Worm (Caenorhabditis elegans) whole organism, L4 larva: ENCODE data around the gene tkt-1.

Experiments
- F10B5.3 ChIP-seq: sonication (generic microtip); optimal IDR thresholded peaks from 2 replicates; lab custom pipeline; 2016; ENCODE audit warnings: mild to moderate bottlenecking, missing genetic modification characterization, missing compliant biosample characterization
- F49E8.2 ChIP-seq: sonication (generic microtip); optimal IDR thresholded peaks from 2 replicates; lab custom pipeline; 2016; ENCODE audit warnings: missing compliant biosample characterization, mild to moderate bottlenecking, missing genetic modification characterization, borderline replicate concordance
- R02D3.7 ChIP-seq: fragments of 150-350 bp; sonication (generic microtip); optimal IDR thresholded peaks from 3 replicates; lab custom pipeline; 2014; ENCODE audit warnings: missing biosample characterization, missing genetic modification characterization
- Y105C5A.15 ChIP-seq: fragments of 200-800 bp; sonication (Bioruptor generic); IDR thresholded peaks from 2 replicates; pipeline ENCODE4 v1.3.6; 2022; ENCODE audit warnings: missing genetic modification characterization, missing compliant biosample characterization
- ZK337.2 ChIP-seq: fragments of 200-800 bp; sonication (Bioruptor generic); IDR thresholded peaks from 2 replicates; pipeline ENCODE4 v1.3.6; 2022; ENCODE audit warnings: missing genetic modification reagents, missing genetic modification characterization, missing compliant biosample characterization
- ZK546.5 ChIP-seq, 2 experiments: sonication (generic microtip); optimal IDR thresholded peaks; 2 replicates each; lab custom pipeline; 2017; ENCODE audit warnings: missing biosample characterization in 2 of 2, missing genetic modification characterization in 2 of 2
- aly-2 ChIP-seq: sonication (generic microtip); optimal IDR thresholded peaks from 2 replicates; lab custom pipeline; 2018; ENCODE audit warnings: missing biosample characterization, missing genetic modification characterization
- ceh-28 ChIP-seq: fragments of 150-350 bp; optimal IDR thresholded peaks from 2 replicates; lab custom pipeline; 2014; ENCODE audit warnings: missing biosample characterization, missing genetic modification reagents, missing genetic modification characterization
- ctbp-1 ChIP-seq: fragments of 200-800 bp; sonication (Bioruptor generic); IDR thresholded peaks from 2 replicates; pipeline ENCODE4 v1.3.6; 2022; ENCODE audit warnings: missing genetic modification reagents, missing genetic modification characterization, missing compliant biosample characterization
- dmd-9 ChIP-seq: fragments of 200-800 bp; sonication (Bioruptor generic); IDR thresholded peaks from 2 replicates; pipeline ENCODE4 v1.3.6; 2022; ENCODE audit warnings: missing genetic modification reagents, missing genetic modification characterization, missing compliant biosample characterization
- dpl-1 ChIP-seq: fragments of 150-350 bp; optimal IDR thresholded peaks from 2 replicates; lab custom pipeline; 2014; ENCODE audit warnings: missing biosample characterization, missing genetic modification reagents, missing genetic modification characterization
- duxl-1 ChIP-seq: sonication (generic microtip); optimal IDR thresholded peaks from 2 replicates; lab custom pipeline; 2016; ENCODE audit warnings: mild to moderate bottlenecking, missing genetic modification characterization, moderate library complexity, missing compliant biosample characterization; ENCODE audit not compliant: poor library complexity
- dve-1 ChIP-seq: sonication (generic microtip); optimal IDR thresholded peaks from 2 replicates; lab custom pipeline; 2017; ENCODE audit warnings: antibody characterized with exemption, mild to moderate bottlenecking, missing genetic modification characterization, missing compliant biosample characterization; ENCODE audit not compliant: insufficient read depth
- fkh-10 ChIP-seq: fragments of 150-350 bp; optimal IDR thresholded peaks from 2 replicates; lab custom pipeline; 2014; ENCODE audit warnings: missing biosample characterization, missing genetic modification reagents, missing genetic modification characterization
- fos-1 ChIP-seq: fragments of 150-350 bp; optimal IDR thresholded peaks from 2 replicates; lab custom pipeline; 2014; ENCODE audit warnings: missing biosample characterization, missing genetic modification characterization
- hif-1 ChIP-seq, 2 experiments: sonication (generic microtip); optimal IDR thresholded peaks; 2 replicates each; lab custom pipeline; 2016 to 2017; ENCODE audit warnings: missing compliant biosample characterization in 2 of 2, missing genetic modification characterization in 2 of 2, missing genetic modification reagents in 2 of 2, missing genotype in 2 of 2, mild to moderate bottlenecking in 1 of 2
- hmg-1.1 ChIP-seq: fragments of 200-800 bp; sonication (Bioruptor generic); IDR thresholded peaks from 2 replicates; pipeline ENCODE4 v1.3.6; 2022; ENCODE audit warnings: missing genetic modification reagents, missing genetic modification characterization, missing compliant biosample characterization
- jun-1 ChIP-seq: fragments of 150-350 bp; optimal IDR thresholded peaks from 2 replicates; lab custom pipeline; 2014; ENCODE audit warnings: missing biosample characterization, missing genetic modification reagents, missing genetic modification characterization
- lim-7 ChIP-seq: fragments of 200-800 bp; sonication (Bioruptor generic); IDR thresholded peaks from 2 replicates; pipeline ENCODE4 v1.3.6; 2022; ENCODE audit warnings: missing genetic modification characterization, missing compliant biosample characterization
- lin-13 ChIP-seq: fragments of 150-350 bp; optimal IDR thresholded peaks from 2 replicates; lab custom pipeline; 2014; ENCODE audit warnings: missing biosample characterization, missing genetic modification reagents, missing genetic modification characterization
- madf-5 ChIP-seq, 2 experiments: fragments of 200-800 bp; sonication (Bioruptor generic); IDR thresholded peaks; 2 replicates each; pipeline ENCODE4 v1.3.6; 2022; ENCODE audit warnings: missing compliant biosample characterization in 2 of 2, missing genetic modification characterization in 2 of 2
- madf-9 ChIP-seq: fragments of 200-800 bp; sonication (Bioruptor generic); conservative IDR thresholded peaks from 2 replicates; pipeline ENCODE4 v1.3.6; 2022; ENCODE audit warnings: missing genetic modification reagents, missing genetic modification characterization, missing compliant biosample characterization
- mes-2 ChIP-seq: sonication (generic microtip); optimal IDR thresholded peaks from 2 replicates; lab custom pipeline; 2016; ENCODE audit warnings: missing genotype, mild to moderate bottlenecking, missing genetic modification characterization, missing compliant biosample characterization; ENCODE audit not compliant: poor library complexity, severe bottlenecking
- mxl-2 ChIP-seq: fragments of 200-800 bp; sonication (Bioruptor generic); conservative IDR thresholded peaks from 2 replicates; pipeline ENCODE4 v1.3.6; 2022; ENCODE audit warnings: missing genetic modification reagents, missing genetic modification characterization, missing compliant biosample characterization
- mxl-3 ChIP-seq: fragments of 200-800 bp; sonication (Bioruptor generic); optimal IDR thresholded peaks from 2 replicates; lab custom pipeline; 2018; ENCODE audit warnings: mild to moderate bottlenecking, missing genetic modification characterization, missing compliant biosample characterization
- nhr-10 ChIP-seq: fragments of 150-350 bp; optimal IDR thresholded peaks from 2 replicates; lab custom pipeline; 2014; ENCODE audit warnings: missing biosample characterization, missing genetic modification characterization
- nhr-111 ChIP-seq: fragments of 200-800 bp; sonication (Bioruptor generic); optimal IDR thresholded peaks from 2 replicates; lab custom pipeline; 2018; ENCODE audit warnings: mild to moderate bottlenecking, missing genetic modification characterization, missing compliant biosample characterization
- nhr-25 ChIP-seq: sonication (generic microtip); optimal IDR thresholded peaks from 2 replicates; lab custom pipeline; 2017; ENCODE audit warnings: missing genetic modification characterization, mild to moderate bottlenecking, missing compliant biosample characterization, antibody characterized with exemption, moderate library complexity, borderline replicate concordance; ENCODE audit not compliant: insufficient read depth
- nhr-28 ChIP-seq: fragments of 150-350 bp; optimal IDR thresholded peaks from 2 replicates; lab custom pipeline; 2014; ENCODE audit warnings: missing biosample characterization, missing genetic modification characterization
- nhr-41 ChIP-seq: fragments of 200-800 bp; sonication (Bioruptor generic); IDR thresholded peaks from 2 replicates; pipeline ENCODE4 v1.3.6; 2022; ENCODE audit warnings: missing genetic modification reagents, missing genetic modification characterization, missing compliant biosample characterization
- nhr-6 ChIP-seq: fragments of 150-350 bp; optimal IDR thresholded peaks from 2 replicates; lab custom pipeline; 2014; ENCODE audit warnings: missing biosample characterization, missing genetic modification characterization
- nhr-77 ChIP-seq: fragments of 150-350 bp; optimal IDR thresholded peaks from 2 replicates; lab custom pipeline; 2014; ENCODE audit warnings: missing biosample characterization, missing genetic modification characterization
- rbr-2 ChIP-seq: sonication (generic microtip); optimal IDR thresholded peaks from 2 replicates; lab custom pipeline; 2016; ENCODE audit warnings: missing genotype, missing genetic modification characterization, missing compliant biosample characterization
- saeg-2 ChIP-seq: fragments of 200-800 bp; sonication (Bioruptor generic); IDR thresholded peaks from 2 replicates; pipeline ENCODE4 v1.3.6; 2022; ENCODE audit warnings: missing genetic modification reagents, missing genetic modification characterization, missing compliant biosample characterization
- sdz-12 ChIP-seq: fragments of 200-800 bp; sonication (Bioruptor generic); optimal IDR thresholded peaks from 2 replicates; lab custom pipeline; 2018; ENCODE audit warnings: mild to moderate bottlenecking, missing genetic modification characterization, missing compliant biosample characterization
- skn-1 ChIP-seq: fragments of 150-350 bp; optimal IDR thresholded peaks from 2 replicates; lab custom pipeline; 2014; ENCODE audit warnings: missing biosample characterization, missing genetic modification characterization
- spr-3 ChIP-seq: fragments of 200-800 bp; sonication (Bioruptor generic); optimal IDR thresholded peaks from 2 replicates; lab custom pipeline; 2018; ENCODE audit warnings: mild to moderate bottlenecking, missing genetic modification characterization, missing compliant biosample characterization
- tag-97 ChIP-seq: fragments of 200-800 bp; sonication (Bioruptor generic); IDR thresholded peaks from 2 replicates; pipeline ENCODE4 v1.3.6; 2022; ENCODE audit warnings: missing genetic modification characterization, missing compliant biosample characterization
- unc-130 ChIP-seq: sonication (generic microtip); optimal IDR thresholded peaks from 2 replicates; lab custom pipeline; 2016; ENCODE audit warnings: missing genetic modification reagents, missing genetic modification characterization, missing compliant biosample characterization
- unc-39 ChIP-seq: sonication (generic microtip); optimal IDR thresholded peaks from 2 replicates; lab custom pipeline; 2017; ENCODE audit warnings: missing biosample characterization, missing genetic modification characterization
- unc-62 ChIP-seq, 3 experiments: fragments of 150-350 bp in 1 of 3; sonication (generic microtip); optimal IDR thresholded peaks in 2 of 3; peaks in 1 of 3; 1 replicate in 1 of 3; 2 replicates in 2 of 3; lab custom pipeline; 2014 to 2017; ENCODE audit warnings: missing biosample characterization in 3 of 3, missing genetic modification characterization in 3 of 3, missing genetic modification reagents in 3 of 3, missing genotype in 1 of 3
- zfp-2 ChIP-seq: sonication (generic microtip); optimal IDR thresholded peaks from 2 replicates; lab custom pipeline; 2016; ENCODE audit warnings: mild to moderate bottlenecking, missing genetic modification characterization, missing compliant biosample characterization
- zfp-3 ChIP-seq: fragments of 200-800 bp; sonication (Bioruptor generic); conservative IDR thresholded peaks from 2 replicates; pipeline ENCODE4 v1.3.6; 2022; ENCODE audit warnings: missing genetic modification reagents, missing genetic modification characterization, missing compliant biosample characterization
- zip-11 ChIP-seq: fragments of 200-800 bp; sonication (Bioruptor generic); IDR thresholded peaks from 2 replicates; pipeline ENCODE4 v1.3.6; 2022; ENCODE audit warnings: missing genetic modification characterization, missing compliant biosample characterization

Gene tkt-1

DNA sequence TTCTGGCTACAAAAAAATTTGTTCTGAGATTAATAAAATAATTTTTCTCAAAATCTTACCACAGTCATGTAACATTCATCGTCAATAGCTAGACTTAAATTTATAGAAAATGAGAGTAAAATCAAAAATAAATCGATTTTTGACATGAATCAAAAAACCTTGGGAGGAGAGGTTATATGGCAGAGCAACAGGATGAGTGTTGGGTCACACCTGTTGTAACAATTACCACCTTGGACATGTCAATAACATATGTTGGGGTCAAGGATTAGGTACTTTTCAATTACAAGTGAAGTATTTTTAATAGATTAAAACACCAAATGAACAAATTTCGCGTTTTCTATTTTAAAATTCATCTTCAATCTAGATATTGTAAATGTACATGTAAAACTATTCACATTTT is 1.8 kb upstream of the tkt-1 start, which contains the start of gene lipl-7:
Gene lipl-7 (minus strand): TSS at position 165 of the 400 bp plus-strand sequence.
- no peak for TF ChIP-seq nhr-10 (tag; lab: Kevin White, UChicago)
- no peak for TF ChIP-seq fos-1
- TF ChIP-seq saeg-2 (GFP tag; lab: Robert Waterston, UW) = no peak
- no peak for TF ChIP-seq zip-11
- no peak for TF ChIP-seq mxl-3
- TF ChIP-seq aly-2 (tag; lab: Kevin White, UChicago) = no peak
- no peak for TF ChIP-seq madf-5 (GFP tag; IDR thresholded peaks at IDR 0.05; lab: Robert Waterston, UW)
- TF ChIP-seq F10B5.3 (tag; lab: Kevin White, UChicago) = no peak

DNA sequence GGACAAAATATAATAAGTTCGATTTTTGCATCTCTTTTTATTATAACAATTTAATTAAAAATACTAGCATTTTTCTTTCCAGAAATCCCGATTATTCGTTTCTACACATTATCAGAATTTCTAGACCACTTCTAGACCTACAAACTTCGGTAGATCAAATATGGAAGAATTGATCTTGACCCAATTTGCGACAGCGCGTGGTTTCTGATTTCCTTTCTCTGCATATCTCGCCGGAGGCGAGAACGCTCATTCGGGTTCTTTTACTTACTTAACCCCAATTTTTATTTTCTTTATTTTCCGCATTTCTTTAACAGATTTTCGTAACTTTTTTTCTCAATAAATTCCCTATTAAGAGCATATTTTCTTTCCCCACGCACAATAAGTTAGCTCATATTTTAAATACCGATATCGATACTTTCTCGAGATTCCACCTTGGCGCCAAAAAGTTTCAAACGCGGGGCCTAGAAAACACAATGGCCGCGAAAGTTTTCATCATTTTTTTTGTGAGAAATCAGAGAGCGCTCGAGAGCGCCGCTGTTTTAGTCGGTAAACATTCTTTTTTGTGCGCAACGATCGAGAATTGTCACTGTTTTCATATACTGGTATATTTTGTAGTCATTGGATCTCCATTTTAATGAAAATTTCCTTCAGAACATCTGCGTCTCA is 821 bp upstream of the tkt-1 start:
- no peak for TF ChIP-seq aly-2 (tag; lab: Kevin White, UChicago)
- TF ChIP-seq R02D3.7 (tag; lab: Kevin White, UChicago) = no peak
- peak; percentile 6 for TF ChIP-seq nhr-6 (tag; lab: Kevin White, UChicago)
- TF ChIP-seq zfp-3 (GFP tag; lab: Robert Waterston, UW) = no peak
- 0 out of 2 replicates have a peak, but pooled peaks have one; percentile 5 for TF ChIP-seq hmg-1.1 (GFP tag; lab: Robert Waterston, UW)
- no peak for TF ChIP-seq zip-11
- 0 out of 2 replicates have a peak, but pooled peaks have one; percentile 21 for TF ChIP-seq madf-9
- TF ChIP-seq unc-130 (GFP tag; lab: Kevin White, UChicago) = peak; percentile 32
- peak; percentile 71 for TF ChIP-seq dpl-1 (GFP tag; lab: Kevin White, UChicago)
- no peak for TF ChIP-seq Y105C5A.15
- no peak for TF ChIP-seq dve-1 (tag; lab: Kevin White, UChicago)
- TF ChIP-seq mes-2 (tag; lab: Kevin White, UChicago) = peak; percentile 83
- peak; percentile 53 for TF ChIP-seq nhr-28

DNA sequence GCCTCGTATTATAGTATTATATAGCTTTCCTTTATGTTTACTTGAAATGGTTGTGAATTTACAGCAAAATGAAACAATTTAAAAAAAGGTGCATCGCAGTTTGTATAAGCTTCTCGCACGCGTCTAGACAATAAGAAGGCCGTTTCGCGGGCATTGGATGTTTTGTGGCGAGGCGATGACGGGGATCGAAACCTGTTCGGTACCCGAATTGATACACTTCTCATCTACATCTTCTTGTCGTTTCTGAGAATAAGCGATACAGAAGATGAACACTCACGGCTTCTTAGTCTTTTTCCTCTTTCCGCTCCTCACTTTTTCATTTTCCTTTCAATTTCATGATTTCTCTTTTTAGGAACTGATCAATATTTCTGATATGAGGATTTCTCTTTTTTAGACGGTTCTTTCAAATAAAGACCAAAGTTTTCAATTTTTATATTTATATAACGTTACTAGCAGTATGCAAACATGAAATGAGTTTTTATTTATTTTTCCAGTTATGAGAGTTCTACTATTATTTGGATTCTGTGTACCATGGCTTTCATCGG is 2.3 kb downstream of the tkt-1 start, which contains the start of gene F01G10.10:
Gene F01G10.10 (plus strand): TSS at position 495 of the 545 bp plus-strand sequence.
- no peak for TF ChIP-seq spr-3 (GFP tag; lab: Kevin White, UChicago)
- TF ChIP-seq lim-7 (GFP tag; lab: Robert Waterston, UW) = peak; percentile 57; the same call in 1 of the 2 replicates
- TF ChIP-seq nhr-6 (tag; lab: Kevin White, UChicago) = no peak
- no peak for TF ChIP-seq hmg-1.1 (GFP tag; lab: Robert Waterston, UW)
- TF ChIP-seq saeg-2 (GFP tag; lab: Robert Waterston, UW) = no peak
- no peak for TF ChIP-seq nhr-10 (tag; lab: Kevin White, UChicago)
- no peak for TF ChIP-seq tag-97 (GFP tag; lab: Robert Waterston, UW)
- TF ChIP-seq lin-13 = no peak
- TF ChIP-seq unc-62 (GFP tag; optimal IDR thresholded peaks at IDR 0.05 in 1 of 2; lab: Kevin White, UChicago) = no peak
- TF ChIP-seq unc-62 (tag; optimal IDR thresholded peaks at IDR 0.05; lab: Kevin White, UChicago) = no peak
- TF ChIP-seq fos-1 = no peak
- no peak for TF ChIP-seq unc-130 (GFP tag; lab: Kevin White, UChicago)
- TF ChIP-seq mxl-3 = peak; percentile 2
- no peak for TF ChIP-seq ZK337.2 (GFP tag; lab: Robert Waterston, UW)
- no peak for TF ChIP-seq nhr-25
- TF ChIP-seq nhr-77 (tag; lab: Kevin White, UChicago) = no peak
- TF ChIP-seq ceh-28 = no peak
- no peak for TF ChIP-seq dmd-9 (GFP tag; lab: Robert Waterston, UW)
- TF ChIP-seq hif-1 (tag; optimal IDR thresholded peaks at IDR 0.05; lab: Kevin White, UChicago) = no peak
- TF ChIP-seq F49E8.2 (tag; lab: Kevin White, UChicago) = no peak
- TF ChIP-seq rbr-2 (tag; lab: Kevin White, UChicago) = no peak
- peak; percentile 13 for TF ChIP-seq nhr-111 (GFP tag; lab: Kevin White, UChicago)
- TF ChIP-seq ctbp-1 (GFP tag; lab: Robert Waterston, UW) = no peak
- TF ChIP-seq nhr-41 (GFP tag; lab: Robert Waterston, UW) = no peak
- TF ChIP-seq madf-9 = no peak
- no peak for TF ChIP-seq ZK546.5 (tag; optimal IDR thresholded peaks at IDR 0.05; lab: Kevin White, UChicago)
- no peak for TF ChIP-seq sdz-12 (GFP tag; lab: Kevin White, UChicago)
- no peak for TF ChIP-seq fkh-10
- TF ChIP-seq unc-39 (tag; lab: Kevin White, UChicago) = no peak
- TF ChIP-seq skn-1 = no peak
- no peak for TF ChIP-seq duxl-1 (tag; lab: Kevin White, UChicago)
- no peak for TF ChIP-seq aly-2 (tag; lab: Kevin White, UChicago)
- no peak for TF ChIP-seq jun-1
- TF ChIP-seq mxl-2 (GFP tag; lab: Robert Waterston, UW) = no peak
- TF ChIP-seq zfp-2 = no peak
